Worm (Caenorhabditis elegans): ENCODE results near the gene nprl-2.

nprl-2 gene

ce11 chrIV:7530226-7531070 lies 26.2 kb upstream of the nprl-2 start:
- TF ChIP-seq egl-5 (tag; optimal IDR thresholded peaks at IDR 0.05): peak; percentile 26
- TF ChIP-seq mdl-1 (tag; optimal IDR thresholded peaks at IDR 0.05): no peak
- TF ChIP-seq nhr-25 (tag; optimal IDR thresholded peaks at IDR 0.05): peak; percentile 48
- no peak for TF ChIP-seq nhr-43 (tag; optimal IDR thresholded peaks at IDR 0.05; ENCODE audit: poor library complexity, severe bottlenecking)
- no peak for TF ChIP-seq nhr-11 (tag; optimal IDR thresholded peaks at IDR 0.05)
- no peak for TF ChIP-seq ceh-28 (tag; optimal IDR thresholded peaks at IDR 0.05)
- no peak for TF ChIP-seq nhr-12 (tag; optimal IDR thresholded peaks at IDR 0.05)
- TF ChIP-seq eor-1 (tag; optimal IDR thresholded peaks at IDR 0.05): no peak
- no peak for TF ChIP-seq aly-2 (tag; optimal IDR thresholded peaks at IDR 0.05)
- no peak for TF ChIP-seq daf-12 (tag; optimal IDR thresholded peaks at IDR 0.05)

DNA sequence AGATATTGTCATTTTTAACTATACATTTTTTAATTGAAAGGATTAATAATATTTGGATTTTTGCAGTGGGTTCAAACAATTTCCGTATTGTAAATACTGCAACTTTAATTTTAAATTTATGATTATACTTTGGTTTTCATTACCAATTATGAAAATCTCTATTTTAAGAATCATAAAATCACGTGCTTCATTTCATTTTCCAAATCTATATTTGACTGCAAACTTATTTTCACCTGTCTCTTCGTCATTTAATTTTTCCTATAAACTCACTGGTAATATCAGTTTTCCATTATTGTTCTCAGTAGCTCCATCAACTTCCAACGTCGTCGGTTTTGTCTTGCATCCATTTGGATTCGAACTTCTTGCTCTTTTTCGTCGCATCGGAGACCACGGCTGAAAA lies 24.3 kb upstream of the nprl-2 start, which contains the start of gene R05G6.1:
TSS of gene R05G6.1 (plus strand) at position 301 of the 400 bp plus-strand sequence.
- TF ChIP-seq sea-2 (GFP tag; optimal IDR thresholded peaks at IDR 0.05): no peak
- TF ChIP-seq hmg-11 (tag; optimal IDR thresholded peaks at IDR 0.05): no peak
- TF ChIP-seq mdl-1 (tag; optimal IDR thresholded peaks at IDR 0.05): no peak
- no peak for TF ChIP-seq nhr-23 (tag; optimal IDR thresholded peaks at IDR 0.05)
- no peak for TF ChIP-seq egl-5 (tag; optimal IDR thresholded peaks at IDR 0.05)
- no peak for TF ChIP-seq lin-15B (tag; optimal IDR thresholded peaks at IDR 0.05)
- no peak for TF ChIP-seq ceh-82 (tag; optimal IDR thresholded peaks at IDR 0.05)
- TF ChIP-seq lin-39 (tag; optimal IDR thresholded peaks at IDR 0.05): no peak
- TF ChIP-seq R02D3.7 (tag; optimal IDR thresholded peaks at IDR 0.05): no peak
- no peak for TF ChIP-seq pqm-1 (tag; optimal IDR thresholded peaks at IDR 0.05)
- TF ChIP-seq nhr-25 (tag; optimal IDR thresholded peaks at IDR 0.05): no peak
- TF ChIP-seq ceh-28 (tag; optimal IDR thresholded peaks at IDR 0.05): no peak
- TF ChIP-seq ZK546.5 (tag; optimal IDR thresholded peaks at IDR 0.05): no peak
- TF ChIP-seq tbx-2 (tag; optimal IDR thresholded peaks at IDR 0.05): no peak
- no peak for TF ChIP-seq unc-39 (tag; optimal IDR thresholded peaks at IDR 0.05)
- no peak for TF ChIP-seq ceh-16 (tag; optimal IDR thresholded peaks at IDR 0.05)
- no peak for TF ChIP-seq ztf-11 (tag; optimal IDR thresholded peaks at IDR 0.05)
- no peak for TF ChIP-seq nhr-12 (tag; optimal IDR thresholded peaks at IDR 0.05)

DNA sequence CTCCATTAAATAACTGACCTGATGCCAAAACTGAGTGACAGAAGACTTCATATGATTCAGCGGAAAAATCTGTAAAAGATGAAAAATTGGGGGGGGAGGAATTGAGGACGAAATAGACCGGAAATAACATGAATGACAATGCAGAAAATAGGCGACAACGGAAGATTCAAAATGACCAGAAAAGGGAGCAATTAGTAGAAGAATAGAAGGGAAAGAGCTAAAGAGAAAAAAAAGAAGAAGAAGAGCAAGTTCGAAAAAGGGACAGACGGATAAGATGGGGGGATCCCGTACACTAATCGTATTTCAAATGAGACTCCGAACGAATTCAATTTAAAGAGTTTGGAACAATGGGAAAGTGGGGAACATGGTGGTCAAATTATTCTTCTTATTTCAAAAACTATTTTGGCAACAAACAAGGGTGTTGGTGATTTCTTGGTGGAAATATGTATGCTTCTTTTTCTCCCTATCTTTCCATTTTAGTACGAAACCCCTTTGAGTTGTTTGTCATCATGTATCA lies 14.1 kb upstream of the nprl-2 start, which contains the start of gene R05G6.10:
TSS of gene R05G6.10 (minus strand) at position 51 of the 517 bp plus-strand sequence.
- TF ChIP-seq tbx-2 (tag; optimal IDR thresholded peaks at IDR 0.05) (no peak), unc-39 (tag; optimal IDR thresholded peaks at IDR 0.05) (no peak), ceh-82 (tag; optimal IDR thresholded peaks at IDR 0.05) (no peak), nhr-11 (tag; optimal IDR thresholded peaks at IDR 0.05) (no peak), elt-3 (tag; optimal IDR thresholded peaks at IDR 0.05) (no peak), aly-2 (tag; optimal IDR thresholded peaks at IDR 0.05) (no peak), sea-2 (GFP tag; optimal IDR thresholded peaks at IDR 0.05) (no peak), nhr-237 (tag; optimal IDR thresholded peaks at IDR 0.05) (no peak), nhr-77 (tag; optimal IDR thresholded peaks at IDR 0.05) (no peak), fkh-10 (GFP tag; optimal IDR thresholded peaks at IDR 0.05) (no peak), nhr-25 (tag; optimal IDR thresholded peaks at IDR 0.05) (no peak), lin-15B (tag; optimal IDR thresholded peaks at IDR 0.05) (no peak), mml-1 (tag; optimal IDR thresholded peaks at IDR 0.05) (no peak)

DNA sequence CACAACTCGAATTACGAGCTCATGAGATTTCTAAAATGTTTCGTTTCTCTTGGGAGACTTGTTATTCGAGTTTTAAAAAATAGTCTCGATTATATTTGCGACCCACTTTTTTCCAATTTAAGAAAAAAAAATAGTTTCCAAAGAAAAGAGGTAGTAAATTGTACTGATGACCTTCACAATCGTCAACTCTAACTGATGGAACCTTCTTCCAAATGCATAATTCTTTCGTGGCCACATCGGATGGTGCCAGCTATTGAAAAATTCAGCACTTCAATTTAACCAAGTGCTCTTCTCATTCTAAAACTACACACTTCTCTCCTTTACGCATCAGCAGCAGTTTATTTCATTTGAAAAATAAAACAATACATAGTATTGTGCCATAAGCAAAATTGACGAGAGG lies 13.0 kb upstream of the nprl-2 start:
- TF ChIP-seq lin-15B (tag; optimal IDR thresholded peaks at IDR 0.05): no peak
- TF ChIP-seq nhr-25 (tag; optimal IDR thresholded peaks at IDR 0.05): no peak
- TF ChIP-seq aly-2 (tag; optimal IDR thresholded peaks at IDR 0.05): no peak
- TF ChIP-seq sea-2 (GFP tag; optimal IDR thresholded peaks at IDR 0.05): no peak
- no peak for TF ChIP-seq tbx-2 (tag; optimal IDR thresholded peaks at IDR 0.05)
- TF ChIP-seq unc-39 (tag; optimal IDR thresholded peaks at IDR 0.05): no peak
- no peak for TF ChIP-seq pha-4 (tag; optimal IDR thresholded peaks at IDR 0.05)
- TF ChIP-seq jun-1 (tag; optimal IDR thresholded peaks at IDR 0.05): no peak
- no peak for TF ChIP-seq elt-1 (tag; optimal IDR thresholded peaks at IDR 0.05)
- no peak for TF ChIP-seq ama-1 (optimal IDR thresholded peaks at IDR 0.05)
- no peak for TF ChIP-seq nhr-43 (tag; optimal IDR thresholded peaks at IDR 0.05; ENCODE audit: poor library complexity, severe bottlenecking)
- no peak for TF ChIP-seq nfya-1 (tag; optimal IDR thresholded peaks at IDR 0.05; ENCODE audit: insufficient read depth)
- no peak for TF ChIP-seq nhr-77 (tag; optimal IDR thresholded peaks at IDR 0.05)
- TF ChIP-seq fos-1 (tag; optimal IDR thresholded peaks at IDR 0.05): no peak
- TF ChIP-seq nhr-23 (tag; optimal IDR thresholded peaks at IDR 0.05): no peak
- TF ChIP-seq ztf-11 (tag; optimal IDR thresholded peaks at IDR 0.05): no peak
- TF ChIP-seq unc-62 (GFP tag; optimal IDR thresholded peaks at IDR 0.05): no peak
- TF ChIP-seq elt-3 (tag; optimal IDR thresholded peaks at IDR 0.05): no peak
- TF ChIP-seq nhr-76 (tag; optimal IDR thresholded peaks at IDR 0.05): no peak

Measured in whole organism, L3 larva.